Worm (Caenorhabditis elegans): ENCODE measurements around the gene pbs-3.

pbs-3 gene

DNA sequence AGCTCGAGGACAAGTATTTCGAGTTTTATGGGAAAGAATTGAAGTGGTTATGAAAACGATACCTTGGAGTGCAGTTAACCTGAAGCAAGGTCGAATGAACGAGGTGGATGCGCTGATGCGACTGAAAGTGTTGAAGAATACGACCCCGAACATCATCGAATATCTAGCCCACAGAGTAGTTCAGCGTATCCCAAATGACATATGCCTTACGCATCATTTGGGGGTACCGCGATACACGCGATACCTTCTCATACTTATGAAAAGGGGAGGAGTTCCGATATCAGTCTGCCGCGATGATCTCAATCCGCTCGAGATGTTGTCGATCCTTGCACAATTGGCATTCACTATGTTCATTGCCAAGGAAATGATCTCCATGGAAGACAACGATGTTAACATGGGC is 34.6 kb upstream of the pbs-3 start, which contains the start of gene T27F7.12:
Gene T27F7.12 (plus strand): TSS at position 301 of the 400 bp plus-strand sequence.
- TF ChIP-seq flt-1 (GFP tag; IDR thresholded peaks at IDR 0.05) (no peak), ztf-29 (GFP tag; IDR thresholded peaks at IDR 0.05) (no peak), ztf-23 (GFP tag; IDR thresholded peaks at IDR 0.05) (no peak), med-1 (GFP tag; optimal IDR thresholded peaks at IDR 0.05; ENCODE audit: insufficient read depth) (no peak), tab-1 (GFP tag; IDR thresholded peaks at IDR 0.05) (no peak), T22C8.4 (GFP tag; IDR thresholded peaks at IDR 0.05) (no peak), cog-1 (tag; optimal IDR thresholded peaks at IDR 0.05) (no peak)

DNA sequence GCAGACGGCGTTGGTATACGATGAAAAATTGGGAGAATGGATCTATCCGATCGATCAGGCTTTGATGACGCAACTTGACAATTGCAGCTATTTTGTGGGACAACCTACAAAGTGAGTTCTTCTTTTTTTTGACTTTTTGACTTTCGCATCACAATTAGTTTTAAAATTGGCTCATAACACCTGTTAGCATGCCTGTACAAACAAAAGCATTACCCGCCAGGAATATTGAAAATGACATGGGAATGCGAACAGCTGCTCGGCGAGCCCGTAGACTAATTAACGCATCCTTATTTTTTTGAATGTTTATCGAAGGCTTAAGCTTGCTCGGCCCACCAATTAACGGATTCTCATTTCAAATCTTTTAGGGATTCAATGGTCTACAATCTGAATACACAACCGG is 32.0 kb upstream of the pbs-3 start:
- TF ChIP-seq med-1 (GFP tag; optimal IDR thresholded peaks at IDR 0.05; ENCODE audit: insufficient read depth) (no peak), tab-1 (GFP tag; IDR thresholded peaks at IDR 0.05) (no peak), ztf-29 (GFP tag; IDR thresholded peaks at IDR 0.05) (no peak), cog-1 (tag; optimal IDR thresholded peaks at IDR 0.05) (no peak), ref-1 (GFP tag; conservative IDR thresholded peaks at IDR 0.05) (no peak), ztf-23 (GFP tag; IDR thresholded peaks at IDR 0.05) (no peak), flt-1 (GFP tag; IDR thresholded peaks at IDR 0.05) (no peak), T22C8.4 (GFP tag; IDR thresholded peaks at IDR 0.05) (no peak), klf-2 (GFP tag; conservative IDR thresholded peaks at IDR 0.05) (no peak)

DNA sequence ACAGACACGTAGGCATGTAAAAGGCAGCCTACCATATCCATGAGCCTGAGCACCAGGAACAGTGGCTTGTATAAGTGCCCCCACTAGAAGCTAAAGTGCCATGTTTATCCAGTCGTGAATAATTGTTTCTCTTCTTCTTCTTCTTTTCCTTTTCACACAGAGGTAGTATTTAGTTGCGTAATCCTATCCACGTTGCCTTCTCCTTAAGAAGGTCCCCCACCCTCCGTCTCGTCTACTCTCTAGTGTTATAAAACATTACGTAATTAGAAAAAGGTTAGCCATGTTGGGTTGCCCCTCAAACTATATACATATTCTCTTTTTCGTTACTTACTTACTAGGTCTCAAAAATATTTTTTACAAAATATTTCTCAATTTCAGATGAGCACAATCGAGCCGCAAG is 31.4 kb upstream of the pbs-3 start:
- TF ChIP-seq med-1 (GFP tag; optimal IDR thresholded peaks at IDR 0.05; ENCODE audit: insufficient read depth) (no peak), flt-1 (GFP tag; IDR thresholded peaks at IDR 0.05) (no peak), T22C8.4 (GFP tag; IDR thresholded peaks at IDR 0.05) (no peak), tab-1 (GFP tag; IDR thresholded peaks at IDR 0.05) (no peak), klf-2 (GFP tag; conservative IDR thresholded peaks at IDR 0.05) (no peak)

DNA sequence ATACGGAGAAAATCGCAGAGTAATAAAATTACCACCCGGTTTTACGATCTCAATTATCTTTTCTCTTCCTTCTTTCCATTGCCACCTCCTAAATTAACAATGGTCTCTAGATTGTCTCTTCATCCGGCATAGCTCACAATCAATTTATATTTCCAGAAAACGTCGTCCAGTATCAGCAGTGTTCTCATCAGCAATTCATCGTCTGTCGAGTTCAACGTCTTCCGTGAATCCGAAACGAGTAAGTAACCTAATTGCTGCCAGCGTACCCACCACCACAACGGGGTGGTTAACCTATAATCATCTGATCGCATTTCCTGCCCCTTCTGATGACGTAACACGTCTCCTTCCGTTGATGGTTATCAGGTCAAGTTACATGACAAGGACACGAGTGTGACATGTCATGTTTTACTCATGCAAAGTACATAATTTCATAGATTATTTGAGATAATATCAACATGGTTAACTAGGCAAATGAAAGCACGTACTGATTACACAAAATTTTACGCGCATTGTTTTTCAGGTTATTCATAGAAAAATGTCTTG is 30.8 kb upstream of the pbs-3 start:
- TF ChIP-seq ztf-29 (GFP tag; IDR thresholded peaks at IDR 0.05), result no peak
- TF ChIP-seq ztf-23 (GFP tag; IDR thresholded peaks at IDR 0.05), result no peak
- no peak for TF ChIP-seq T22C8.4 (GFP tag; IDR thresholded peaks at IDR 0.05)
- no peak for TF ChIP-seq tab-1 (GFP tag; IDR thresholded peaks at IDR 0.05)
- TF ChIP-seq klf-2 (GFP tag; conservative IDR thresholded peaks at IDR 0.05), result no peak
- no peak for TF ChIP-seq med-1 (GFP tag; optimal IDR thresholded peaks at IDR 0.05; ENCODE audit: insufficient read depth)
- no peak for TF ChIP-seq cog-1 (tag; optimal IDR thresholded peaks at IDR 0.05)
- no peak for TF ChIP-seq ref-1 (GFP tag; conservative IDR thresholded peaks at IDR 0.05)
- TF ChIP-seq flt-1 (GFP tag; IDR thresholded peaks at IDR 0.05), result no peak

- no peak for TF ChIP-seq ztf-29 (GFP tag; IDR thresholded peaks at IDR 0.05)
- TF ChIP-seq klf-2 (GFP tag; conservative IDR thresholded peaks at IDR 0.05), result no peak
- no peak for TF ChIP-seq tab-1 (GFP tag; IDR thresholded peaks at IDR 0.05)
- no peak for TF ChIP-seq ref-1 (GFP tag; conservative IDR thresholded peaks at IDR 0.05)
- no peak for TF ChIP-seq cog-1 (tag; optimal IDR thresholded peaks at IDR 0.05)
- no peak for TF ChIP-seq flt-1 (GFP tag; IDR thresholded peaks at IDR 0.05)
- no peak for TF ChIP-seq ztf-23 (GFP tag; IDR thresholded peaks at IDR 0.05)
- TF ChIP-seq T22C8.4 (GFP tag; IDR thresholded peaks at IDR 0.05), result no peak
- no peak for TF ChIP-seq med-1 (GFP tag; optimal IDR thresholded peaks at IDR 0.05; ENCODE audit: insufficient read depth)
These were observed 28.9 kb upstream of the pbs-3 start for ce11 chrII:4984151-4984550.

DNA sequence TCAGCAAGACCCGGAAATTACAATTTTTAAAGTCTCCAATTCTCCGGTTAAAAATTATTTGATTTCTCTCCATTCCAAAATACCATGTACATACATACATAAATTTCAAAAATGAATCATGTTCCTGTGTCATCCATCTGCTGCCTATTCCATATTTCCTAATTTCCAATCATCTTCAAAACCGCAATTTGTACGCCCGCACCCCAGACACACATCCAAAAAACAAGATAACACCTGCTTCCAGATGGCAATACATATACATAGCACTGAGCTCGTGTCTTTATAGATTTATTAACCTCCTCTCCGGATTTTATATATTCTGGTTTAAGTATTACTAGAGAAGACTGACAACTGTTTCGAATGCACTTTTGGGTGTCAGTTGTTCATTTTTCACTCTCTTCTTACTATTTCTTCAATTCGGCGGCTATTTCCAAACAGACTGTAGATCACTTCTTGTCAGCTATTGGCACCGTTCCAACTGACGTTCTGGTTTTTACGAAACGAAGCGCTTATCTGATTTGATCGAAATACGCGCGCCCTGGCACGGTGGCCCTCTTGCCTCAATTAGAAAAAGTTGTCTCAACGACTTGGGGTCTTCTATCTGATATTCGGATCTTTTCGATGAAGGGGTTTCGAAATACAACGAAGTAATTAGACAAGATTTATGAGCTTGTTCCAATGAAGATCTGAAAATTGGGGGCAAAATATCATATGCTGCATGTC is 26.6 kb upstream of the pbs-3 start:
- TF ChIP-seq flt-1 (GFP tag; IDR thresholded peaks at IDR 0.05) (no peak), tab-1 (GFP tag; IDR thresholded peaks at IDR 0.05) (no peak), ztf-29 (GFP tag; IDR thresholded peaks at IDR 0.05) (no peak), ref-1 (GFP tag; conservative IDR thresholded peaks at IDR 0.05) (no peak), klf-2 (GFP tag; conservative IDR thresholded peaks at IDR 0.05) (no peak), cog-1 (tag; optimal IDR thresholded peaks at IDR 0.05) (no peak), T22C8.4 (GFP tag; IDR thresholded peaks at IDR 0.05) (no peak), ztf-23 (GFP tag; IDR thresholded peaks at IDR 0.05) (no peak), med-1 (GFP tag; optimal IDR thresholded peaks at IDR 0.05; ENCODE audit: insufficient read depth) (no peak)

ce11 chrII:4975311-4975710 is 20.1 kb upstream of the pbs-3 start:
- TF ChIP-seq ztf-23 (GFP tag; IDR thresholded peaks at IDR 0.05) (no peak), T22C8.4 (GFP tag; IDR thresholded peaks at IDR 0.05) (no peak), cog-1 (tag; optimal IDR thresholded peaks at IDR 0.05) (no peak), flt-1 (GFP tag; IDR thresholded peaks at IDR 0.05) (no peak), tab-1 (GFP tag; IDR thresholded peaks at IDR 0.05) (no peak), ref-1 (GFP tag; conservative IDR thresholded peaks at IDR 0.05) (no peak), med-1 (GFP tag; optimal IDR thresholded peaks at IDR 0.05; ENCODE audit: insufficient read depth) (no peak), klf-2 (GFP tag; conservative IDR thresholded peaks at IDR 0.05) (no peak), ztf-29 (GFP tag; IDR thresholded peaks at IDR 0.05) (no peak)

ce11 chrII:4974448-4974951 is 19.3 kb upstream of the pbs-3 start:
- TF ChIP-seq ztf-29 (GFP tag; IDR thresholded peaks at IDR 0.05) (no peak), tab-1 (GFP tag; IDR thresholded peaks at IDR 0.05) (no peak)

DNA sequence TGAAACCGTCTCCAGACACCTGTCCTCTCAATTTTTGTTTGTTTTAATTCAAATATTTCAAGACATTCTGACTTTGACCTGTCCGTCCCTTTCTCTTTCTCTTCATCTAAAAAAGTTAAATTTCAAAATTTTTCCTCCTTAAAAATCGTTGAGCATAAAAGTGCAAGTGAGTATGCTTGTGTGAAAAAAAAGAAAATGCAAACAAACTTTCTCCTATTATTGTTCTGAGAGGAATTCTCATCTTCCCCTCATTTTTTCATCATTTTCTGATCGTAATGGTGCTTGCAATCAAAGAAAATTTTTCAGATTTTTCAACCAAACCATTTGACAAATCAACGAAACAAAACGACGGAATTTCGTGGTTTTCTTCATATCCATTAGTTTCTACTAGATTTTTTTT is 13.6 kb upstream of the pbs-3 start, which contains the start of gene shc-2:
Gene shc-2 (plus strand): TSS at position 301 of the 400 bp plus-strand sequence.
- no peak for TF ChIP-seq ztf-29 (GFP tag; IDR thresholded peaks at IDR 0.05)
- TF ChIP-seq cog-1 (tag; optimal IDR thresholded peaks at IDR 0.05), result no peak

DNA sequence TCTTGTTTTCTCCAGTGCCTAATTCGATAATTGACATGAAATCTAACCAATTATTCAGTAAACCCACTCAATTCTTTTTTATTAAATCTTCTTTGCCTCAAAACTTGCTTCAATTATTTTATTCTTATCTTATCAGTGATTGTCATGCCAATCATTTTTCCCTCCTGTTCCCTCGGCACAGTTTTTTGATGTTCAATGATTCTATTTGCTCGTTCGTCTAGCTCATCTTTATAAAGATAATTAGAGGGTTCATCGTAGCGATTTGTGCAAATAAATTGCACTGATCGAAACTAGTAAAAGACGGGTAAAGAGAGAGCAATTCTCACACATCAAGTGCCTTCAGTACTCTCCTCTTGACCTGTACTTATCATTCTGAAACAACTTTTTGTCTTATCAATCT is 12.4 kb upstream of the pbs-3 start:
- no peak for TF ChIP-seq ztf-23 (GFP tag; IDR thresholded peaks at IDR 0.05)
- no peak for TF ChIP-seq tab-1 (GFP tag; IDR thresholded peaks at IDR 0.05)
- no peak for TF ChIP-seq flt-1 (GFP tag; IDR thresholded peaks at IDR 0.05)

Data from whole organism, midembryonic.